Worm (Caenorhabditis elegans) whole organism, young adult: Measurements from ENCODE around the gene enol-1.

Experiments used
- aptf-2 ChIP-seq: fragments of 200-800 bp; sonication (Bioruptor generic); conservative IDR thresholded peaks from 2 replicates; pipeline ENCODE4 v1.3.6; 2022; ENCODE audit warnings: missing genetic modification reagents, missing genetic modification characterization, missing compliant biosample characterization
- nhr-80 ChIP-seq: sonication (generic microtip); optimal IDR thresholded peaks from 2 replicates; lab custom pipeline; 2016; ENCODE audit warnings: missing genetic modification characterization, missing compliant biosample characterization

DNA sequence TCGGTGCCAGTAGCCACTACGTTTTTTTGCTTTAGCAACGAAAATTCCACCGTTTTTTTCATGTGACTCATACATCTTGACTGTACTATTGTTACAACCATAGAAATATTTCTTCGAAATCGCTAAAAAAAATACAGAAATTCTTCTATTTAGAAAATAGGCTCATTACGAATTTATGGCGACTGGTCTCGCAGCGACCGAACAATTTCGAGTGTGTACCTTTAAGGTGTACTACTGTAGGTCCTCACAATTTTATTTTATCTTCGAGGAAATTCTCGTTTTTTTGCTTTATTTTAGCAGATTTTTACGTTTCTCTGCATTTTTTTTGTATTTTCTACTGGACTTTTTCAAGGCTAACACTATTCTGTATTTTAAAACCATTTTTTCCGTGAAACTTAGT is 40.8 kb upstream of the enol-1 start:
- TF ChIP-seq nhr-80 (tag; lab: Kevin White, UChicago) (no peak), aptf-2 (no peak)
